Worm (Caenorhabditis elegans) whole organism, mixed stage, embryonic: ENCODE results near the gene srpa-72.

ENCODE experiments used
- bed-3 ChIP-seq: fragments of 200-800 bp; sonication (Bioruptor generic); optimal IDR thresholded peaks from 3 replicates; lab custom pipeline; 2018; ENCODE audit warnings: mild to moderate bottlenecking, missing genetic modification characterization, moderate library complexity, missing compliant biosample characterization
- blmp-1 ChIP-seq: fragments of 150-350 bp; optimal IDR thresholded peaks from 2 replicates; lab custom pipeline; 2014; ENCODE audit warnings: missing biosample characterization, missing genetic modification characterization
- ceh-39 ChIP-seq: fragments of 150-350 bp; optimal IDR thresholded peaks from 2 replicates; lab custom pipeline; 2014; ENCODE audit warnings: missing biosample characterization, missing genetic modification characterization
- ceh-43 ChIP-seq: fragments of 200-800 bp; sonication (Bioruptor generic); optimal IDR thresholded peaks from 2 replicates; lab custom pipeline; 2018; ENCODE audit warnings: mild to moderate bottlenecking, missing genetic modification characterization, moderate library complexity, missing compliant biosample characterization
- ceh-83 ChIP-seq: fragments of 200-800 bp; sonication (Bioruptor generic); optimal IDR thresholded peaks from 2 replicates; lab custom pipeline; 2018; ENCODE audit warnings: mild to moderate bottlenecking, missing genetic modification characterization, missing compliant biosample characterization
- ces-1 ChIP-seq: fragments of 150-350 bp; optimal IDR thresholded peaks from 2 replicates; lab custom pipeline; 2014; ENCODE audit warnings: missing biosample characterization, missing genetic modification reagents, missing genetic modification characterization
- cnd-1 ChIP-seq: fragments of 200-800 bp; sonication (Bioruptor generic); optimal IDR thresholded peaks from 2 replicates; lab custom pipeline; 2018; ENCODE audit warnings: mild to moderate bottlenecking, missing genetic modification characterization, missing compliant biosample characterization
- drap-1 ChIP-seq: fragments of 200-800 bp; sonication (Bioruptor generic); optimal IDR thresholded peaks from 3 replicates; lab custom pipeline; 2018; ENCODE audit warnings: mild to moderate bottlenecking, missing genetic modification characterization, missing compliant biosample characterization
- elt-3 ChIP-seq: fragments of 150-350 bp; optimal IDR thresholded peaks from 2 replicates; lab custom pipeline; 2014; ENCODE audit warnings: missing biosample characterization, missing genetic modification characterization
- ham-2 ChIP-seq: fragments of 200-800 bp; sonication (Bioruptor generic); optimal IDR thresholded peaks from 2 replicates; lab custom pipeline; 2018; ENCODE audit warnings: mild to moderate bottlenecking, missing genetic modification characterization, missing compliant biosample characterization
- hlh-1 ChIP-seq: fragments of 150-350 bp; optimal IDR thresholded peaks from 2 replicates; lab custom pipeline; 2014; ENCODE audit warnings: missing biosample characterization, missing genetic modification reagents, missing genetic modification characterization
- lin-13 ChIP-seq: fragments of 150-350 bp; optimal IDR thresholded peaks from 2 replicates; lab custom pipeline; 2014; ENCODE audit warnings: missing biosample characterization, missing genetic modification characterization
- lin-32 ChIP-seq: fragments of 200-800 bp; sonication (Bioruptor generic); optimal IDR thresholded peaks from 2 replicates; lab custom pipeline; 2018; ENCODE audit warnings: mild to moderate bottlenecking, missing genetic modification characterization, missing compliant biosample characterization
- mab-5 ChIP-seq: fragments of 150-350 bp; optimal IDR thresholded peaks from 2 replicates; lab custom pipeline; 2014; ENCODE audit warnings: missing biosample characterization, missing genetic modification characterization
- mep-1 ChIP-seq: fragments of 150-350 bp; optimal IDR thresholded peaks from 2 replicates; lab custom pipeline; 2017; ENCODE audit warnings: missing biosample characterization, missing genetic modification reagents, missing genetic modification characterization, inconsistent platforms
- mls-2 ChIP-seq: sonication (generic microtip); optimal IDR thresholded peaks from 2 replicates; lab custom pipeline; 2016; ENCODE audit warnings: mild to moderate bottlenecking, missing genetic modification characterization, moderate library complexity, missing compliant biosample characterization
- nhr-12 ChIP-seq: fragments of 150-350 bp; optimal IDR thresholded peaks from 2 replicates; lab custom pipeline; 2014; ENCODE audit warnings: missing biosample characterization, missing genetic modification characterization
- nhr-2 ChIP-seq: fragments of 150-350 bp; optimal IDR thresholded peaks from 2 replicates; lab custom pipeline; 2014; ENCODE audit warnings: missing biosample characterization, missing genetic modification characterization
- nhr-237 ChIP-seq: fragments of 150-350 bp; optimal IDR thresholded peaks from 2 replicates; lab custom pipeline; 2014; ENCODE audit warnings: missing biosample characterization, missing genetic modification characterization
- nhr-28 ChIP-seq: fragments of 150-350 bp; optimal IDR thresholded peaks from 2 replicates; lab custom pipeline; 2014; ENCODE audit warnings: missing biosample characterization, missing genetic modification characterization
- pha-4 ChIP-seq: fragments of 150-350 bp; optimal IDR thresholded peaks from 2 replicates; lab custom pipeline; 2018; ENCODE audit warnings: missing biosample characterization, missing genetic modification reagents, missing genetic modification characterization
- sem-2 ChIP-seq: fragments of 200-800 bp; sonication (Bioruptor generic); optimal IDR thresholded peaks from 2 replicates; lab custom pipeline; 2018; ENCODE audit warnings: mild to moderate bottlenecking, missing genetic modification characterization, missing compliant biosample characterization
- snpc-4 ChIP-seq: fragments of 150-350 bp; optimal IDR thresholded peaks from 2 replicates; lab custom pipeline; 2014; ENCODE audit warnings: missing biosample characterization, missing genetic modification characterization
- sptf-1 ChIP-seq: sonication (generic microtip); optimal IDR thresholded peaks from 2 replicates; lab custom pipeline; 2017; ENCODE audit warnings: mild to moderate bottlenecking, missing genetic modification characterization, moderate library complexity, missing compliant biosample characterization
- tbx-8 ChIP-seq: fragments of 200-800 bp; sonication (Bioruptor generic); optimal IDR thresholded peaks from 2 replicates; lab custom pipeline; 2018; ENCODE audit warnings: mild to moderate bottlenecking, missing genetic modification characterization, moderate library complexity, missing compliant biosample characterization
- unc-120 ChIP-seq: sonication (generic microtip); optimal IDR thresholded peaks from 2 replicates; lab custom pipeline; 2017; ENCODE audit warnings: missing genetic modification characterization, missing compliant biosample characterization; ENCODE audit not compliant: poor library complexity, severe bottlenecking
- unc-39 ChIP-seq: fragments of 150-350 bp; optimal IDR thresholded peaks from 2 replicates; lab custom pipeline; 2014; ENCODE audit warnings: missing biosample characterization, missing genetic modification characterization
- unc-62 ChIP-seq: fragments of 150-350 bp; optimal IDR thresholded peaks from 2 replicates; lab custom pipeline; 2014; ENCODE audit warnings: missing biosample characterization, missing genetic modification reagents, missing genetic modification characterization
- zip-8 ChIP-seq: fragments of 150-350 bp; optimal IDR thresholded peaks from 2 replicates; lab custom pipeline; 2014; ENCODE audit warnings: missing biosample characterization, missing genetic modification characterization
- ztf-11 ChIP-seq: fragments of 150-350 bp; optimal IDR thresholded peaks from 2 replicates; lab custom pipeline; 2014; ENCODE audit warnings: missing biosample characterization, missing genetic modification characterization

srpa-72 gene

ce11 chrII:2758476-2758875 is 28.8 kb upstream of the srpa-72 start, which contains the start of gene fbxb-107:
Gene fbxb-107, plus strand, starts transcription at chrII:2758772.
- TF ChIP-seq ceh-39 (tag; lab: Kevin White, UChicago) (peak; percentile 99), nhr-237 (tag; lab: Kevin White, UChicago) (no peak)
- TF ChIP-seq, all 35 proteins: peak for 1

ce11 chrII:2762108-2762507 is 25.2 kb upstream of the srpa-72 start, which contains the start of gene fbxb-106:
Gene fbxb-106, plus strand, starts transcription at chrII:2762408.
- TF ChIP-seq nhr-237 (tag; lab: Kevin White, UChicago): no peak
- no peak for TF ChIP-seq lin-13 (tag; lab: Kevin White, UChicago)
- TF ChIP-seq unc-120 (tag; lab: Kevin White, UChicago): no peak
- TF ChIP-seq ces-1: no peak
- TF ChIP-seq elt-3: no peak
- no peak for TF ChIP-seq nhr-12 (tag; lab: Kevin White, UChicago)
- TF ChIP-seq unc-62 (GFP tag; lab: Kevin White, UChicago): no peak
- TF ChIP-seq pha-4 (tag; lab: Kevin White, UChicago): no peak
- no peak for TF ChIP-seq sptf-1
- no peak for TF ChIP-seq drap-1 (GFP tag; lab: Kevin White, UChicago)
- no peak for TF ChIP-seq nhr-2 (tag; lab: Kevin White, UChicago)
- no peak for TF ChIP-seq unc-39 (tag; lab: Kevin White, UChicago)
- no peak for TF ChIP-seq snpc-4 (tag; lab: Kevin White, UChicago)
- TF ChIP-seq ceh-83 (GFP tag; lab: Kevin White, UChicago): no peak
- no peak for TF ChIP-seq zip-8

ce11 chrII:2764664-2765063 is 22.6 kb upstream of the srpa-72 start, which contains the start of gene fbxb-108:
Gene fbxb-108, plus strand, starts transcription at chrII:2764964.
- no peak for TF ChIP-seq pha-4 (tag; lab: Kevin White, UChicago)
- no peak for TF ChIP-seq mep-1 (tag; lab: Kevin White, UChicago)
- no peak for TF ChIP-seq ztf-11 (tag; lab: Kevin White, UChicago)
- no peak for TF ChIP-seq bed-3 (GFP tag; lab: Kevin White, UChicago)
- TF ChIP-seq lin-32 (GFP tag; lab: Kevin White, UChicago): no peak
- TF ChIP-seq ceh-43 (GFP tag; lab: Kevin White, UChicago): no peak
- no peak for TF ChIP-seq ces-1
- TF ChIP-seq blmp-1 (tag; lab: Kevin White, UChicago): no peak
- no peak for TF ChIP-seq tbx-8 (GFP tag; lab: Kevin White, UChicago)
- TF ChIP-seq nhr-2 (tag; lab: Kevin White, UChicago): no peak
- no peak for TF ChIP-seq snpc-4 (tag; lab: Kevin White, UChicago)
- TF ChIP-seq nhr-12 (tag; lab: Kevin White, UChicago): no peak

ce11 chrII:2766331-2766730 is 20.9 kb upstream of the srpa-72 start, which contains the start of gene F08D12.15:
Gene F08D12.15, plus strand, starts transcription at chrII:2766631.
- TF ChIP-seq lin-32 (GFP tag; lab: Kevin White, UChicago) (no peak), mep-1 (tag; lab: Kevin White, UChicago) (no peak), ham-2 (GFP tag; lab: Kevin White, UChicago) (no peak), nhr-28 (no peak), unc-120 (tag; lab: Kevin White, UChicago) (no peak), nhr-237 (tag; lab: Kevin White, UChicago) (no peak), elt-3 (no peak), sptf-1 (no peak), unc-62 (GFP tag; lab: Kevin White, UChicago) (no peak), snpc-4 (tag; lab: Kevin White, UChicago) (no peak), drap-1 (GFP tag; lab: Kevin White, UChicago) (no peak), lin-13 (tag; lab: Kevin White, UChicago) (no peak), sem-2 (GFP tag; lab: Kevin White, UChicago) (no peak), nhr-12 (tag; lab: Kevin White, UChicago) (no peak), mls-2 (tag; lab: Kevin White, UChicago) (no peak)

ce11 chrII:2769021-2769420 is 18.3 kb upstream of the srpa-72 start, which contains the start of gene F08D12.7:
Gene F08D12.7, minus strand, starts transcription at chrII:2769121.
- TF ChIP-seq ztf-11 (tag; lab: Kevin White, UChicago): no peak
- peak; percentile 88 for TF ChIP-seq hlh-1 (tag; lab: Kevin White, UChicago)
- TF ChIP-seq unc-62 (GFP tag; lab: Kevin White, UChicago): no peak
- TF ChIP-seq snpc-4 (tag; lab: Kevin White, UChicago): no peak
- TF ChIP-seq, all 35 proteins: peak for 1

ce11 chrII:2770788-2771187 is 16.5 kb upstream of the srpa-72 start, which contains the start of gene fbxb-105:
Gene fbxb-105, minus strand, starts transcription at chrII:2770888.
- TF ChIP-seq ceh-39 (tag; lab: Kevin White, UChicago) (peak; percentile 38), sem-2 (GFP tag; lab: Kevin White, UChicago) (no peak), mab-5 (tag; lab: Kevin White, UChicago) (no peak), nhr-2 (tag; lab: Kevin White, UChicago) (no peak), cnd-1 (tag; lab: Kevin White, UChicago) (peak; percentile 59), nhr-28 (no peak)
